Fruit fly (Drosophila melanogaster): ENCODE results near the gene CG16762.

- no peak for TF ChIP-seq psq (optimal IDR thresholded peaks at IDR 0.05)
- no peak for TF ChIP-seq usp (GFP tag; optimal IDR thresholded peaks at IDR 0.05)
- no peak for TF ChIP-seq EcR (GFP tag; optimal IDR thresholded peaks at IDR 0.05)
- TF ChIP-seq Dll (optimal IDR thresholded peaks at IDR 0.05): no peak
These were observed 29.4 kb upstream of the CG16762 start for dm6 chr3L:2504796-2505195.
